Worm (Caenorhabditis elegans) whole organism, L3 larva: ENCODE results near the gene Y54E2A.5.

ENCODE experiments used
- ceh-16 ChIP-seq: sonication (generic microtip); optimal IDR thresholded peaks from 2 replicates; lab custom pipeline; 2017; ENCODE audit warnings: missing biosample characterization, missing genetic modification characterization
- ceh-82 ChIP-seq: fragments of 150-350 bp; optimal IDR thresholded peaks from 2 replicates; lab custom pipeline; 2014; ENCODE audit warnings: missing biosample characterization, missing genetic modification characterization
- egl-27 ChIP-seq: sonication (generic microtip); optimal IDR thresholded peaks from 4 replicates; lab custom pipeline; 2017; ENCODE audit warnings: missing biosample characterization, missing genetic modification reagents, missing genetic modification characterization
- elt-2 ChIP-seq: sonication (generic microtip); optimal IDR thresholded peaks from 2 replicates; lab custom pipeline; 2016; ENCODE audit warnings: missing genetic modification reagents, mild to moderate bottlenecking, missing genetic modification characterization, missing compliant biosample characterization
- eor-1 ChIP-seq, 2 experiments: fragments of 150-350 bp; optimal IDR thresholded peaks; 2 replicates each; lab custom pipeline; 2014 to 2018; ENCODE audit warnings: missing biosample characterization in 2 of 2, missing genetic modification characterization in 2 of 2
- fkh-10 ChIP-seq: sonication (generic microtip); optimal IDR thresholded peaks from 2 replicates; lab custom pipeline; 2017; ENCODE audit warnings: missing biosample characterization, missing genetic modification reagents, missing genetic modification characterization
- lin-39 ChIP-seq: fragments of 150-350 bp; optimal IDR thresholded peaks from 2 replicates; lab custom pipeline; 2018; ENCODE audit warnings: missing biosample characterization, missing genetic modification reagents, missing genetic modification characterization
- mdl-1 ChIP-seq: fragments of 150-350 bp; optimal IDR thresholded peaks from 2 replicates; lab custom pipeline; 2014; ENCODE audit warnings: missing biosample characterization, missing genetic modification characterization
- nhr-23 ChIP-seq: fragments of 150-350 bp; optimal IDR thresholded peaks from 2 replicates; lab custom pipeline; 2014; ENCODE audit warnings: missing biosample characterization, missing genetic modification reagents, missing genetic modification characterization
- tbx-2 ChIP-seq: sonication (generic microtip); optimal IDR thresholded peaks from 2 replicates; lab custom pipeline; 2016; ENCODE audit warnings: mild to moderate bottlenecking, missing genetic modification characterization, missing compliant biosample characterization
- unc-39 ChIP-seq: sonication (generic microtip); optimal IDR thresholded peaks from 4 replicates; lab custom pipeline; 2017; ENCODE audit warnings: missing biosample characterization, missing genetic modification characterization
- unc-62 ChIP-seq: fragments of 150-350 bp; sonication (generic microtip); optimal IDR thresholded peaks from 4 replicates; lab custom pipeline; 2014; ENCODE audit warnings: missing biosample characterization, missing genetic modification reagents, missing genetic modification characterization

DNA sequence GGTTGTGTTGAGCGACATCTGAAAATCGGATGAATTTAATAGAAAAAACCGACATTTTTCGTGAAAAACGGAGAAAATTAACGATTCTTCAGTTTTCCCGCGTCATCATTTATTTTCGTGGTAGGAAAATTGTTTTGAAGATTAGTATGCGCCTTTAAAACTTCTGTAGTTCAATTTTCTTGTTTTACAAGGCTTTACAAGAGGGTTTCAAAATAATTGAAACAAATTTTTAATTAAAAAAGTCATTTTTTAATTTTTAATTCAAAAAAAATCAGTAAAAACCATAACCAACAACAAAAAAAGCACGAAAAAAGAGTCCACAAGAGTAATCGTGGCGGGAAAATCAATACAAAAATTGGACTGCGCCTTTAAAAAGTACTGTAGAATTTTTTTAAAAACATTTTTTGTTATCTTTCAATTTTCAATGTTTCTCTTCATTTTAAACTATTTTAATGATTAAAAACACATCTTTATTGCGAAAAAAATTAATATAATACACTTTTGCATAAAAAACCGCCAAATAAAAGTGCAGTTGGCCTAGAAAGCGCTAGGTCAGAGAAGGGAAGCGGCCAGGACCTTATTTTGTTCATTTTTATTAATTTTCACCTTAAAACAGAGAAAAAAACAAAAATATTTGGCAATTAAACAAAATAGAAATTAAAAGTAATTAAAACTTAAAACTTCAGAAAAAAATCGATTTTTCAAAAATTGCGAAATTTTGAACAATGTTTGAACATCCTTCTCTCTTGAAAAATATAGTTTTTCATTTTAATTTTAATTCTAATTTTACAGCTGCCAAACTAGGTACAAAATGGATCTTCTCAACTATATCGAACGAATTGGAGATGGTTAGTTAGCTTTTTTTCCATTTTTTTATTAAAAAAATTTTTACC, 3.5 kb downstream of the Y54E2A.5 start, which contains the start of the genes tac-1 and Y54E2A.4:
- no peak for TF ChIP-seq lin-39 (tag; lab: Kevin White, UChicago)
- no peak for TF ChIP-seq tbx-2
- no peak for TF ChIP-seq eor-1 (tag; optimal IDR thresholded peaks at IDR 0.05; lab: Kevin White, UChicago)
- no peak for TF ChIP-seq egl-27 (tag; lab: Kevin White, UChicago)
- no peak for TF ChIP-seq unc-62 (GFP tag; lab: Kevin White, UChicago)
- no peak for TF ChIP-seq nhr-23
- TF ChIP-seq elt-2 = no peak
- TF ChIP-seq unc-39 (tag; lab: Kevin White, UChicago) = no peak
- TF ChIP-seq mdl-1 (tag; lab: Kevin White, UChicago) = no peak
- no peak for TF ChIP-seq ceh-82
- no peak for TF ChIP-seq ceh-16 (tag; lab: Kevin White, UChicago)
- no peak for TF ChIP-seq fkh-10 (GFP tag; lab: Kevin White, UChicago)
